Fruit fly (Drosophila melanogaster) whole organism, embryonic: ENCODE data around the gene Gbs-76A.

ENCODE experiments used
- Ada2b ChIP-seq: fragments of 200-800 bp; sonication (Bioruptor generic); IDR thresholded peaks from 2 replicates; pipeline ENCODE4 v1.3.6; 2022; ENCODE audit warnings: missing biosample characterization, missing genetic modification characterization
- Blimp-1 ChIP-seq: fragments of 200-800 bp; sonication (Bioruptor generic); optimal IDR thresholded peaks from 3 replicates; lab custom pipeline; 2018; ENCODE audit warnings: missing biosample characterization, missing genetic modification characterization, mild to moderate bottlenecking, moderate library complexity, missing genetic modification reagents
- C15 ChIP-seq: fragments of 200-800 bp; sonication (Bioruptor generic); IDR thresholded peaks from 3 replicates; pipeline ENCODE4 v1.3.6; 2022; ENCODE audit warnings: missing biosample characterization, missing genetic modification characterization
- CG10209 ChIP-seq: fragments of 200-800 bp; sonication (Bioruptor generic); optimal IDR thresholded peaks from 3 replicates; lab custom pipeline; 2017; ENCODE audit warnings: missing biosample characterization, mild to moderate bottlenecking, missing genetic modification characterization, missing genetic modification reagents
- CG1233 ChIP-seq: fragments of 200-800 bp; sonication (Bioruptor generic); optimal IDR thresholded peaks from 4 replicates; lab custom pipeline; 2018; ENCODE audit warnings: missing biosample characterization, mild to moderate bottlenecking, missing genetic modification characterization
- CG14710 ChIP-seq: fragments of 200-800 bp; sonication (Bioruptor generic); optimal IDR thresholded peaks from 3 replicates; lab custom pipeline; 2019; ENCODE audit warnings: missing biosample characterization, mild to moderate bottlenecking, missing genetic modification characterization, moderate library complexity
- CG16815 ChIP-seq: fragments of 200-800 bp; sonication (Bioruptor generic); optimal IDR thresholded peaks from 3 replicates; lab custom pipeline; 2017; ENCODE audit warnings: missing biosample characterization, mild to moderate bottlenecking, missing genetic modification characterization
- CG2116 ChIP-seq: fragments of 200-800 bp; sonication (Bioruptor generic); optimal IDR thresholded peaks from 3 replicates; lab custom pipeline; 2018; ENCODE audit warnings: missing biosample characterization, mild to moderate bottlenecking, missing genetic modification characterization
- CG2120 ChIP-seq: fragments of 200-800 bp; sonication (Bioruptor generic); optimal IDR thresholded peaks from 3 replicates; lab custom pipeline; 2016; ENCODE audit warnings: missing biosample characterization, missing genetic modification characterization
- CG2712 ChIP-seq: fragments of 200-800 bp; optimal IDR thresholded peaks from 3 replicates; lab custom pipeline; 2019; ENCODE audit warnings: missing biosample characterization, mild to moderate bottlenecking, missing genetic modification characterization, moderate library complexity
- CG30431 ChIP-seq: fragments of 200-800 bp; sonication (Bioruptor generic); optimal IDR thresholded peaks from 2 replicates; lab custom pipeline; 2017; ENCODE audit warnings: missing biosample characterization, missing genetic modification characterization
- CG32772 ChIP-seq: fragments of 200-800 bp; sonication (Bioruptor generic); IDR thresholded peaks from 2 replicates; pipeline ENCODE4 v1.3.6; 2022; ENCODE audit warnings: missing biosample characterization, missing genetic modification characterization
- CG4404 ChIP-seq: fragments of 200-800 bp; sonication (Bioruptor generic); IDR thresholded peaks from 2 replicates; pipeline ENCODE4 v1.3.6; 2022; ENCODE audit warnings: missing biosample characterization, missing genetic modification characterization
- CG4707 ChIP-seq: fragments of 200-800 bp; sonication (Bioruptor generic); optimal IDR thresholded peaks from 2 replicates; lab custom pipeline; 2018; ENCODE audit warnings: missing biosample characterization, mild to moderate bottlenecking, missing genetic modification characterization, moderate library complexity
- CG4820 ChIP-seq: fragments of 200-800 bp; sonication (Bioruptor generic); optimal IDR thresholded peaks from 3 replicates; lab custom pipeline; 2016; ENCODE audit warnings: missing biosample characterization, missing genetic modification characterization
- CG6689 ChIP-seq: fragments of 200-800 bp; sonication (Bioruptor generic); IDR thresholded peaks from 2 replicates; pipeline ENCODE4 v1.3.6; 2022; ENCODE audit warnings: missing biosample characterization, missing genetic modification characterization
- CG6765 ChIP-seq: fragments of 200-800 bp; sonication (Bioruptor generic); optimal IDR thresholded peaks from 3 replicates; lab custom pipeline; 2017; ENCODE audit warnings: missing biosample characterization, mild to moderate bottlenecking, missing genetic modification characterization
- CG7928 ChIP-seq: fragments of 200-800 bp; sonication (Bioruptor generic); optimal IDR thresholded peaks from 2 replicates; lab custom pipeline; 2017; ENCODE audit warnings: missing biosample characterization, mild to moderate bottlenecking, missing genetic modification characterization
- CG7987 ChIP-seq: fragments of 200-800 bp; sonication (Bioruptor generic); optimal IDR thresholded peaks from 2 replicates; lab custom pipeline; 2018; ENCODE audit warnings: missing biosample characterization, mild to moderate bottlenecking, missing genetic modification characterization, moderate library complexity
- D19A ChIP-seq: fragments of 200-800 bp; optimal IDR thresholded peaks from 3 replicates; lab custom pipeline; 2019; ENCODE audit warnings: missing biosample characterization, mild to moderate bottlenecking, missing genetic modification characterization, moderate library complexity
- Drgx ChIP-seq: fragments of 200-800 bp; sonication (Bioruptor generic); IDR thresholded peaks from 2 replicates; pipeline ENCODE4 v1.3.6; 2022; ENCODE audit warnings: missing biosample characterization, missing genetic modification characterization
- Meics ChIP-seq: fragments of 200-800 bp; sonication (Bioruptor generic); optimal IDR thresholded peaks from 2 replicates; lab custom pipeline; 2017; ENCODE audit warnings: missing biosample characterization, mild to moderate bottlenecking, missing genetic modification characterization
- Mrtf ChIP-seq: fragments of 200-800 bp; sonication (Bioruptor generic); IDR thresholded peaks from 3 replicates; pipeline ENCODE4 v1.3.6; 2022; ENCODE audit warnings: missing biosample characterization, missing genetic modification characterization
- Spps ChIP-seq: fragments of 200-800 bp; sonication (Bioruptor generic); optimal IDR thresholded peaks from 2 replicates; lab custom pipeline; 2018; ENCODE audit warnings: missing biosample characterization, mild to moderate bottlenecking, missing genetic modification characterization
- Trl ChIP-seq, 3 experiments: fragments of >200 bp in 2 of 3; fragments of 200-800 bp in 1 of 3; sonication (Bioruptor generic) in 1 of 3; optimal IDR thresholded peaks; 2 replicates in 1 of 3; 3 replicates in 2 of 3; lab custom pipeline; 2016 to 2017; ENCODE audit warnings: missing biosample characterization in 1 of 3, missing genetic modification characterization in 1 of 3
- Xbp1 ChIP-seq: fragments of 200-800 bp; sonication (Bioruptor generic); optimal IDR thresholded peaks from 3 replicates; lab custom pipeline; 2016; ENCODE audit warnings: missing biosample characterization, mild to moderate bottlenecking, missing genetic modification characterization
- ara ChIP-seq: fragments of 200-800 bp; sonication (Bioruptor generic); IDR thresholded peaks from 2 replicates; pipeline ENCODE4 v1.3.6; 2022; ENCODE audit warnings: missing biosample characterization, missing genetic modification characterization
- ase ChIP-seq: fragments of 200-800 bp; sonication (Bioruptor generic); IDR thresholded peaks from 3 replicates; pipeline ENCODE4 v1.3.6; 2022; ENCODE audit warnings: missing biosample characterization, missing genetic modification characterization
- bsh ChIP-seq, 2 experiments: fragments of 200-800 bp; sonication (Bioruptor generic); optimal IDR thresholded peaks; 2 replicates each; lab custom pipeline; 2017 to 2018; ENCODE audit warnings: mild to moderate bottlenecking in 2 of 2, missing biosample characterization in 2 of 2, missing genetic modification characterization in 2 of 2, moderate library complexity in 1 of 2
- cad ChIP-seq: fragments of >200 bp; optimal IDR thresholded peaks from 2 replicates; lab custom pipeline; 2017; ENCODE audit warnings: missing biosample characterization, missing genetic modification characterization
- cas ChIP-seq: fragments of 200-800 bp; sonication (Bioruptor generic); IDR thresholded peaks from 2 replicates; pipeline ENCODE4 v1.3.6; 2022; ENCODE audit warnings: missing biosample characterization, missing genetic modification characterization
- chif ChIP-seq, 2 experiments: fragments of 200-800 bp; sonication (Bioruptor generic); optimal IDR thresholded peaks; 3 replicates each; lab custom pipeline; 2016; ENCODE audit warnings: missing biosample characterization in 2 of 2, missing genetic modification characterization in 2 of 2
- chinmo ChIP-seq: fragments of 200-800 bp; sonication (Bioruptor generic); IDR thresholded peaks from 4 replicates; pipeline ENCODE4 v1.3.6; 2022; ENCODE audit warnings: missing biosample characterization, missing genetic modification characterization; ENCODE audit not compliant: partially characterized antibody
- crp ChIP-seq, 2 experiments: fragments of 200-800 bp; sonication (Bioruptor generic); optimal IDR thresholded peaks; 2 replicates in 1 of 2; 3 replicates in 1 of 2; lab custom pipeline; 2017; ENCODE audit warnings: missing biosample characterization in 2 of 2, missing genetic modification characterization in 2 of 2, mild to moderate bottlenecking in 1 of 2, moderate library complexity in 1 of 2
- exex ChIP-seq: fragments of 200-800 bp; sonication (Bioruptor generic); optimal IDR thresholded peaks from 4 replicates; lab custom pipeline; 2018; ENCODE audit warnings: missing biosample characterization, mild to moderate bottlenecking, missing genetic modification characterization, moderate library complexity
- mirr ChIP-seq: fragments of 200-800 bp; sonication (Bioruptor generic); optimal IDR thresholded peaks from 3 replicates; lab custom pipeline; 2018; ENCODE audit warnings: missing biosample characterization, mild to moderate bottlenecking, missing genetic modification characterization
- nerfin-1 ChIP-seq: fragments of 200-800 bp; sonication (Bioruptor generic); optimal IDR thresholded peaks from 3 replicates; lab custom pipeline; 2019; ENCODE audit warnings: missing biosample characterization, mild to moderate bottlenecking, missing genetic modification characterization, moderate library complexity
- nmo ChIP-seq: fragments of 200-800 bp; sonication (Bioruptor generic); optimal IDR thresholded peaks from 2 replicates; lab custom pipeline; 2018; ENCODE audit warnings: missing biosample characterization, mild to moderate bottlenecking, missing genetic modification characterization, moderate library complexity
- prd ChIP-seq, 3 experiments: fragments of >200 bp in 2 of 3; fragments of 200-800 bp in 1 of 3; sonication (Bioruptor generic) in 1 of 3; optimal IDR thresholded peaks in 2 of 3; IDR thresholded peaks in 1 of 3; 2 replicates in 2 of 3; 3 replicates in 1 of 3; pipeline versions ENCODE4 v1.3.6 to Lab custom; 2017 to 2022; ENCODE audit warnings: missing biosample characterization in 1 of 3, missing genetic modification characterization in 1 of 3
- pros ChIP-seq: fragments of 200-800 bp; sonication (Bioruptor generic); optimal IDR thresholded peaks from 3 replicates; lab custom pipeline; 2019; ENCODE audit warnings: missing biosample characterization, mild to moderate bottlenecking, missing genetic modification characterization, moderate library complexity
- run ChIP-seq: fragments of 200-800 bp; sonication (Bioruptor generic); optimal IDR thresholded peaks from 3 replicates; lab custom pipeline; 2018; ENCODE audit warnings: missing biosample characterization, mild to moderate bottlenecking, missing genetic modification characterization
- sens ChIP-seq: fragments of 200-800 bp; sonication (Bioruptor generic); peaks from one replicate; lab custom pipeline; 2016; ENCODE audit warnings: missing biosample characterization, missing genetic modification characterization
- sim ChIP-seq: fragments of 200-800 bp; sonication (Bioruptor generic); IDR thresholded peaks from 2 replicates; pipeline ENCODE4 v1.3.6; 2022; ENCODE audit warnings: missing biosample characterization, missing genetic modification characterization
- ssp ChIP-seq: fragments of 200-800 bp; sonication (Bioruptor generic); IDR thresholded peaks from 2 replicates; pipeline ENCODE4 v1.3.6; 2022; ENCODE audit warnings: missing biosample characterization, missing genetic modification characterization
- tgo ChIP-seq: fragments of 200-800 bp; sonication (Bioruptor generic); IDR thresholded peaks from 3 replicates; pipeline ENCODE4 v1.3.6; 2022; ENCODE audit warnings: missing biosample characterization, missing genetic modification characterization
- tin ChIP-seq: fragments of 200-800 bp; sonication (Bioruptor generic); optimal IDR thresholded peaks from 3 replicates; lab custom pipeline; 2016; ENCODE audit warnings: missing biosample characterization, missing genetic modification characterization
- tio ChIP-seq: fragments of 200-800 bp; sonication (Bioruptor generic); optimal IDR thresholded peaks from 2 replicates; lab custom pipeline; 2017; ENCODE audit warnings: missing biosample characterization, missing genetic modification characterization, inconsistent platforms

Gbs-76A gene

DNA sequence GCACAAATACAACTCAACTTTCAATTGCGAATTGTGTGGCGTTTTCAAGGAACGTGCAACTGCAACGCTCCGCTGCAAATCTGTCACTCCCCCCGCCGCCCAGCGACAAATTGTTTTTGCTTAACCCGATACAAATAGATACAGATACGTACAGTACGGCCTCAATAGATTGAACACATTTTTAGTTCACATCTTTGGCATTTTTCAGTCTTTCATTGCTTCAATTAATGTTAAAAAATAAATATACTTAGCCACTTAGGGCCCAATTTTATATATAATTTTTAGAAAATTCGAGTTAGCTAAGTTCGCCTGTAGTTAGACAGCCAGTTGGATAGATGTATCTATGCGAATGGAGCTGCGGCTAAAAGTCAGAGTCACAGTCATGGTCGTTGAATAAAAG lies 33.5 kb upstream of the Gbs-76A start (continued):
- TF ChIP-seq sim (GFP tag; lab: Robert Waterston, UW): no peak
- 0 out of 2 replicates have a peak, but pooled peaks have one; percentile 7 for TF ChIP-seq ssp
- TF ChIP-seq ara: no peak
- TF ChIP-seq chinmo (GFP tag; lab: Robert Waterston, UW): no peak
- no peak for TF ChIP-seq mirr
- no peak for TF ChIP-seq CG4707 (GFP tag; lab: Kevin White, UChicago)
- peak; percentile 4 for TF ChIP-seq CG16815 (GFP tag; lab: Kevin White, UChicago)
- TF ChIP-seq cas: no peak
- no peak for TF ChIP-seq CG14710 (tag; lab: Kevin White, UChicago)
- peak; percentile 17 for TF ChIP-seq CG2120 (GFP tag; lab: Kevin White, UChicago)
- TF ChIP-seq Xbp1 (GFP tag; lab: Kevin White, UChicago): peak; percentile 2
- TF ChIP-seq, all 482 proteins: peak for 55

- TF ChIP-seq CG2116 (GFP tag; lab: Kevin White, UChicago) (no peak), crp (GFP tag; optimal IDR thresholded peaks at IDR 0.05; lab: Kevin White, UChicago) (no peak), Spps (tag; lab: Kevin White, UChicago) (no peak), CG7928 (no peak), D19A (peak; percentile 71), sens (peak; percentile 3), nerfin-1 (tag; lab: Kevin White, UChicago) (no peak), Mrtf (no peak), run (no peak)
- TF ChIP-seq, all 482 proteins: peak for 2
These were observed 24.1 kb upstream of the Gbs-76A start for dm6 chr3L:19316638-19317037.

DNA sequence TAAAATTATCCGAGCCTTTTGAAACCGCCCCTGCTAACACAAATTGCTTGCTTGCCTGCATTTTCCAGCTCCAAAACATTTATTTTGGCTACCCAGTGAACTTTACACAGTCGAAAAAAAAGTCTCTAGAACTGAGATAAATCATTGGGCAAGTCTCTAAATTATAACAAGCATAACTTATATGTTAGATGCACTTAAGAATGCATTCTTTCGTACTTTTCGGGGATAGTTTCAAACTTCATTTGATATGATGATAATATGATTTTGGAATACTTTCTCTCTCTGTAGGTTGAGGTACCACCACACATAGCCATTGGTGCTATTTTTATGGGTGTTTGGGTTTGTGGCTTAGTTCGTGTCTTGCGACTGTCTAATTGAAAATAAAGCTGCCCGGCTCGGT lies 22.3 kb upstream of the Gbs-76A start:
- TF ChIP-seq tin (peak; percentile 11), exex (tag; lab: Kevin White, UChicago) (no peak), cad (GFP tag; lab: Kevin White, UChicago) (no peak), Meics (GFP tag; lab: Kevin White, UChicago) (no peak), Trl (optimal IDR thresholded peaks at IDR 0.05; lab: Kevin White, UChicago) (no peak), Trl (GFP tag; optimal IDR thresholded peaks at IDR 0.05; lab: Kevin White, UChicago) (peak; percentile 6), CG6689 (GFP tag; lab: Robert Waterston, UW) (peak; percentile 40; the same call in 1 of the 2 replicates), CG32772 (GFP tag; lab: Robert Waterston, UW) (peak; percentile 41; the same call in 1 of the 2 replicates), tio (peak; percentile 35), C15 (GFP tag; lab: Robert Waterston, UW) (no peak), sens (peak; percentile 84), Blimp-1 (GFP tag; lab: Kevin White, UChicago) (peak; percentile 63), CG30431 (GFP tag; lab: Kevin White, UChicago) (peak; percentile 5), ase (peak; percentile 19; the same call in 1 of the 3 replicates), Ada2b (GFP tag; lab: Robert Waterston, UW) (0 out of 2 replicates have a peak, but pooled peaks have one; percentile 28), CG4404 (GFP tag; lab: Robert Waterston, UW) (peak; percentile 49; the same call in 1 of the 2 replicates), tgo (GFP tag; lab: Robert Waterston, UW) (0 out of 3 replicates have a peak, but pooled peaks have one; percentile 25), bsh (GFP tag; optimal IDR thresholded peaks at IDR 0.05; lab: Kevin White, UChicago) (no peak), CG2712 (tag; lab: Kevin White, UChicago) (no peak), CG6765 (GFP tag; lab: Kevin White, UChicago) (no peak), CG7987 (GFP tag; lab: Kevin White, UChicago) (no peak), prd (optimal IDR thresholded peaks at IDR 0.05; lab: Kevin White, UChicago) (no peak), prd (GFP tag; IDR thresholded peaks at IDR 0.05; lab: Robert Waterston, UW) (peak; percentile 52; the same call in 2 of the 3 replicates), CG1233 (no peak), CG4820 (GFP tag; lab: Kevin White, UChicago) (peak; percentile 15), pros (no peak), chif (GFP tag; optimal IDR thresholded peaks at IDR 0.05; lab: Kevin White, UChicago) (peak; percentile 10 to 13), nmo (GFP tag; lab: Kevin White, UChicago) (peak; percentile 36), Drgx (GFP tag; lab: Robert Waterston, UW) (peak; percentile 94), mirr (no peak), CG10209 (no peak)
